Fruit fly (Drosophila melanogaster): Measurements from ENCODE around the gene Tmf.

Gene Tmf

dm6 chrX:6803312-6803794, 40.8 kb upstream of the Tmf start, which contains the start of the genes C3G and pod1 (continued):
- TF ChIP-seq CG9215 (GFP tag; IDR thresholded peaks at IDR 0.05) (no peak), pfk (GFP tag; optimal IDR thresholded peaks at IDR 0.05) (no peak), HmgZ (tag; optimal IDR thresholded peaks at IDR 0.05) (peak; percentile 75), CG11504 (tag; optimal IDR thresholded peaks at IDR 0.05) (peak; percentile 30), Doc3 (GFP tag; IDR thresholded peaks at IDR 0.05; ENCODE audit: partially characterized antibody) (peak; percentile 89), CG11696 (GFP tag; IDR thresholded peaks at IDR 0.05) (no peak), unpg (GFP tag; optimal IDR thresholded peaks at IDR 0.05) (peak; percentile 23), CG7839 (tag; optimal IDR thresholded peaks at IDR 0.05) (no peak), CG8290 (GFP tag; optimal IDR thresholded peaks at IDR 0.05) (no peak), CG8290 (tag; optimal IDR thresholded peaks at IDR 0.05) (peak in 1 of 2 experiments; percentile 77), CG13424 (tag; optimal IDR thresholded peaks at IDR 0.05) (peak; percentile 16), CG5953 (GFP tag; IDR thresholded peaks at IDR 0.05) (no peak), CG16779 (GFP tag; IDR thresholded peaks at IDR 0.05) (no peak), Camta (GFP tag; optimal IDR thresholded peaks at IDR 0.05) (no peak), Antp (GFP tag; optimal IDR thresholded peaks at IDR 0.05) (peak; percentile 50), CG17829 (tag; optimal IDR thresholded peaks at IDR 0.05) (peak; percentile 13), p53 (GFP tag; optimal IDR thresholded peaks at IDR 0.05) (peak; percentile 40), CG14965 (GFP tag; optimal IDR thresholded peaks at IDR 0.05; ENCODE audit: borderline replicate concordance) (no peak), CG9609 (GFP tag; optimal IDR thresholded peaks at IDR 0.05) (no peak), ewg (GFP tag; optimal IDR thresholded peaks at IDR 0.05) (peak; percentile 48), CG12299 (tag; optimal IDR thresholded peaks at IDR 0.05) (peak; percentile 39), Six4 (GFP tag; optimal IDR thresholded peaks at IDR 0.05) (no peak), usp (GFP tag; optimal IDR thresholded peaks at IDR 0.05) (no peak), CG17612 (GFP tag; IDR thresholded peaks at IDR 0.05) (no peak), CG8281 (tag; optimal IDR thresholded peaks at IDR 0.05) (no peak), CG6654 (GFP tag; optimal IDR thresholded peaks at IDR 0.05) (no peak)

- TF ChIP-seq CG10565 (GFP tag; optimal IDR thresholded peaks at IDR 0.05): no peak
- TF ChIP-seq nom (GFP tag; optimal IDR thresholded peaks at IDR 0.05): peak; percentile 47
- TF ChIP-seq Dad (GFP tag; optimal IDR thresholded peaks at IDR 0.05): no peak
- no peak for TF ChIP-seq br (optimal IDR thresholded peaks at IDR 0.05)
- no peak for TF ChIP-seq lilli (GFP tag; optimal IDR thresholded peaks at IDR 0.05)
- peak; percentile 89 for TF ChIP-seq CG17385 (GFP tag; optimal IDR thresholded peaks at IDR 0.05)
- TF ChIP-seq CG34422 (GFP tag; IDR thresholded peaks at IDR 0.05): peak; percentile 9; the same call in 1 of the 3 replicates
- TF ChIP-seq Atf6 (GFP tag; IDR thresholded peaks at IDR 0.05): no peak
- no peak for TF ChIP-seq hb (GFP tag; IDR thresholded peaks at IDR 0.05; ENCODE audit: partially characterized antibody)
- TF ChIP-seq CG10267 (tag; optimal IDR thresholded peaks at IDR 0.05): no peak
- peak; percentile 73 for TF ChIP-seq CG4360 (GFP tag; IDR thresholded peaks at IDR 0.05)
- peak; percentile 70 for TF ChIP-seq Ets65A (GFP tag)
- no peak for TF ChIP-seq Aef1 (GFP tag; IDR thresholded peaks at IDR 0.05)
- no peak for TF ChIP-seq sens (GFP tag)
- TF ChIP-seq Drgx (GFP tag; IDR thresholded peaks at IDR 0.05): peak; percentile 15; the same call in 1 of the 2 replicates
- no peak for TF ChIP-seq CG13287 (GFP tag; IDR thresholded peaks at IDR 0.05; ENCODE audit: partially characterized antibody)
- TF ChIP-seq CG7987 (GFP tag; optimal IDR thresholded peaks at IDR 0.05): no peak
- peak; percentile 41; the same call in 1 of the 2 replicates for TF ChIP-seq crol (GFP tag; IDR thresholded peaks at IDR 0.05)
- TF ChIP-seq Ets97D (GFP tag; optimal IDR thresholded peaks at IDR 0.05): no peak
- peak; percentile 1 for TF ChIP-seq kni (GFP tag; optimal IDR thresholded peaks at IDR 0.05)
- TF ChIP-seq kah (GFP tag; optimal IDR thresholded peaks at IDR 0.05): peak; percentile 0
- peak; percentile 48 for TF ChIP-seq pros (GFP tag; optimal IDR thresholded peaks at IDR 0.05)
Measured at dm6 chrX:6803880-6804484, 40.2 kb upstream of the Tmf start.

Measured in whole organism, embryonic.